Worm (Caenorhabditis elegans) whole organism, early embryonic: ENCODE results near the gene srj-13.

Experiments
- B0310.2 ChIP-seq: sonication (generic microtip); optimal IDR thresholded peaks from 2 replicates; lab custom pipeline; 2016; ENCODE audit warnings: mild to moderate bottlenecking, missing genetic modification characterization, missing compliant biosample characterization
- F13C5.2 ChIP-seq: sonication (generic microtip); optimal IDR thresholded peaks from 2 replicates; lab custom pipeline; 2017; ENCODE audit warnings: mild to moderate bottlenecking, missing genetic modification characterization, inconsistent platforms, missing compliant biosample characterization
- aly-1 ChIP-seq: sonication (generic microtip); optimal IDR thresholded peaks from 2 replicates; lab custom pipeline; 2016; ENCODE audit warnings: missing genetic modification characterization, missing compliant biosample characterization
- ama-1 ChIP-seq: fragments of 150-350 bp; optimal IDR thresholded peaks from 2 replicates; lab custom pipeline; 2014
- ceh-13 ChIP-seq: fragments of 200-800 bp; sonication (Bioruptor generic); optimal IDR thresholded peaks from 2 replicates; lab custom pipeline; 2018; ENCODE audit warnings: mild to moderate bottlenecking, missing genetic modification characterization, missing compliant biosample characterization
- ceh-36 ChIP-seq: sonication (generic microtip); optimal IDR thresholded peaks from 2 replicates; lab custom pipeline; 2016; ENCODE audit warnings: missing genetic modification characterization, inconsistent platforms, missing compliant biosample characterization
- ets-7 ChIP-seq: sonication (generic microtip); optimal IDR thresholded peaks from 2 replicates; lab custom pipeline; 2016; ENCODE audit warnings: missing genotype, missing genetic modification characterization, missing compliant biosample characterization
- flt-1 ChIP-seq: fragments of 200-800 bp; sonication (Bioruptor generic); IDR thresholded peaks from 2 replicates; pipeline ENCODE4 v1.3.6; 2022; ENCODE audit warnings: missing genetic modification characterization, missing compliant biosample characterization
- hmbx-1 ChIP-seq: sonication (generic microtip); optimal IDR thresholded peaks from 2 replicates; lab custom pipeline; 2016; ENCODE audit warnings: mild to moderate bottlenecking, missing genetic modification characterization, missing compliant biosample characterization
- hmg-4 ChIP-seq: fragments of 200-800 bp; sonication (Bioruptor generic); optimal IDR thresholded peaks from 2 replicates; lab custom pipeline; 2018; ENCODE audit warnings: mild to moderate bottlenecking, missing genetic modification characterization, missing compliant biosample characterization
- hnd-1 ChIP-seq: sonication (generic microtip); optimal IDR thresholded peaks from 2 replicates; lab custom pipeline; 2016; ENCODE audit warnings: missing genetic modification characterization, missing compliant biosample characterization
- pes-1 ChIP-seq: fragments of 200-800 bp; sonication (Bioruptor generic); IDR thresholded peaks from 2 replicates; pipeline ENCODE4 v1.3.6; 2022; ENCODE audit warnings: missing genetic modification reagents, missing genetic modification characterization, missing compliant biosample characterization
- scrt-1 ChIP-seq: fragments of 200-800 bp; sonication (Bioruptor generic); IDR thresholded peaks from 2 replicates; pipeline ENCODE4 v1.3.6; 2022; ENCODE audit warnings: missing genetic modification characterization, missing compliant biosample characterization
- sea-1 ChIP-seq: fragments of 200-800 bp; sonication (Bioruptor generic); conservative IDR thresholded peaks from 2 replicates; pipeline ENCODE4 v1.3.6; 2022; ENCODE audit warnings: missing genetic modification characterization, missing compliant biosample characterization
- tbx-11 ChIP-seq: fragments of 200-800 bp; sonication (Bioruptor generic); IDR thresholded peaks from 2 replicates; pipeline ENCODE4 v1.3.6; 2022; ENCODE audit warnings: missing genetic modification characterization, missing compliant biosample characterization
- tbx-37 ChIP-seq: fragments of 200-800 bp; sonication (Bioruptor generic); conservative IDR thresholded peaks from 2 replicates; pipeline ENCODE4 v1.3.6; 2022; ENCODE audit warnings: missing genetic modification reagents, missing genetic modification characterization, missing compliant biosample characterization
- tra-4 ChIP-seq: sonication (generic microtip); optimal IDR thresholded peaks from 2 replicates; lab custom pipeline; 2017; ENCODE audit warnings: missing genetic modification characterization, missing compliant biosample characterization

The srj-13 gene

DNA sequence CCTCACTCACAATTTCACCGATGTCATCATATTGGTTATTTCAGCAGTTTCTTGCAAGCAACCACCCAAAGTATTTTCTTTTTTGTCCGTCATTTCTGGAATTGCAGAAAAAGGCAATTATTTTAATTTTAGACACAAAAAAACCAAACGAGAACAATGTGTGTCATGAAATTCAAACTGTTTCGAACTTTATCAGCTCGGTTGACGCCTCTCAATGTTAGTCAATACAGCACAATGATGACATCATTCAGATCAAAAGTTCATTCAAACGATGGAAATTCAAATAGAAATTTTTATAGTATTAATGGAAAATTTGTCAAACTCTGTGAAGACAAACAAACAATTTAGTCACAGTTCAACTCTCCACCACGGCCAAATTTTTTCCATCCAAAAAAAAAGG lies 10.5 kb upstream of the srj-13 start, which contains the start of gene fbxa-105:
TSS of gene fbxa-105 (minus strand) at position 97 of the 400 bp plus-strand sequence.
- TF ChIP-seq scrt-1 (GFP tag; lab: Robert Waterston, UW) (no peak), sea-1 (GFP tag; lab: Robert Waterston, UW) (no peak), pes-1 (GFP tag; lab: Robert Waterston, UW) (no peak), B0310.2 (tag; lab: Kevin White, UChicago) (no peak), tbx-37 (no peak), aly-1 (tag; lab: Kevin White, UChicago) (no peak), tbx-11 (GFP tag; lab: Robert Waterston, UW) (no peak), hmg-4 (no peak), tra-4 (tag; lab: Kevin White, UChicago) (no peak), F13C5.2 (tag; lab: Kevin White, UChicago) (no peak), flt-1 (GFP tag; lab: Robert Waterston, UW) (no peak), ama-1 (no peak), hmbx-1 (tag; lab: Kevin White, UChicago) (no peak), ceh-36 (tag; lab: Kevin White, UChicago) (no peak), ceh-13 (no peak), ets-7 (tag; lab: Kevin White, UChicago) (no peak), hnd-1 (tag; lab: Kevin White, UChicago) (no peak)

DNA sequence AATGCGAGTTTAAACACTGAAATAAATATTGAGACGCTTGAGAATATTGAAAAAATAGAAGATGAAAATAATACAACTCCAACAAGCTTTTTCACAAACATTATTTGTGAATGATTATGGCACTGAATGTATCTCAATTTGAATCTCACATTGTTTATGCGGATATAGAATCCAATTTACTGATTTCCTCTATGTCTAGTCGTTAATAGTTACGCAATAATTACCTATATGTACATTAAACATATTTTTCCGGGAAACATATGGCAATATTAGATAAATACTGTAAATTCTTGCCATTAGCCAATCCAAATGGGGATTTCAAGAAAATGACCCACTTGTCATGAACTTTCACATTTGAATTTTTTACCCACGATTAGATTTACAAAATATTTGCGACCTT lies 7.1 kb upstream of the srj-13 start, which contains the start of gene srx-9:
TSS of gene srx-9 (minus strand) at position 101 of the 400 bp plus-strand sequence.
- TF ChIP-seq hmg-4: no peak

DNA sequence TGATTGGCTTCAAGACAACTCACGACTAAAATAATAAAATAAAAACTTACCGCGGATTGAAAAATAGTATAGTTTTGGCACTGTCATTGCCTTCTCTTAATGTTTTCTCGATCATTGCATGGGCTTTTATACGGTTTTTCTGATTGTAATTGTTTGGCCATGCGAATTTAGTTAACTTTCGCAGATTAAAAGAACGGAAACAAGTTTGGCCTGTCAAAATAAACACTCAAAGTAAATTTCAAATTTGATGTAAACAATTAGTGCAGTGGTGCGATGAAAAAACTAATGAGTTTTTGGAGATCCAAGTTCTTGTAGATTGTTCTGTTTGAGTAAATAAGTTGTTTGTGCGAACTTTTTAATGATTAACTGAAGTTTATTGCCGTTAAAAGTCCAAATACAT lies 3.3 kb upstream of the srj-13 start, which contains the start of gene gst-41:
TSS of gene gst-41 (minus strand) at position 101 of the 400 bp plus-strand sequence.
- TF ChIP-seq tbx-37 (no peak), hnd-1 (tag; lab: Kevin White, UChicago) (no peak), ets-7 (tag; lab: Kevin White, UChicago) (no peak), F13C5.2 (tag; lab: Kevin White, UChicago) (no peak), tbx-11 (GFP tag; lab: Robert Waterston, UW) (no peak), B0310.2 (tag; lab: Kevin White, UChicago) (no peak), flt-1 (GFP tag; lab: Robert Waterston, UW) (no peak), aly-1 (tag; lab: Kevin White, UChicago) (no peak), ama-1 (no peak)

DNA sequence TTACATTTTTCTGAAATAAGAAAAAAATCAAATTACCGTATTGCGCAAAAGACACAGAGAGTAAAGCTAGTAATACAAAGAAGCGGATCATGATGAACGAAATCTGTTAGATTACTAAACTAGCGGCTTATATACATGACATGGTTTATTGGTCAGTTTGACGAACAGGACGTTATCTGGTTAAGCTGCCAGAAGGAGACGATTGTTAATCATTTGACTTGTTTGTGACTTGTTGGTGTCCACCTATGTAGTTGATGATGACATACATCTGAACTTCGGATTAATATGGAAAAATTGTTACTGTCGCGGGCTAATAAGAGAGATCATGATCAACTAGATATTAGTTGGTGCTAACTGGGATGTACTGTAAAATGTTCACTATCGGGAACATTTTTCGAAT lies 2.4 kb upstream of the srj-13 start, which contains the start of gene cnc-9:
TSS of gene cnc-9 (minus strand) at position 101 of the 400 bp plus-strand sequence.
- TF ChIP-seq sea-1 (GFP tag; lab: Robert Waterston, UW) (no peak), F13C5.2 (tag; lab: Kevin White, UChicago) (no peak), ceh-13 (no peak), ceh-36 (tag; lab: Kevin White, UChicago) (no peak), tbx-37 (no peak), tbx-11 (GFP tag; lab: Robert Waterston, UW) (no peak), ets-7 (tag; lab: Kevin White, UChicago) (no peak), tra-4 (tag; lab: Kevin White, UChicago) (no peak), pes-1 (GFP tag; lab: Robert Waterston, UW) (no peak), B0310.2 (tag; lab: Kevin White, UChicago) (no peak), hmg-4 (no peak), hnd-1 (tag; lab: Kevin White, UChicago) (no peak), flt-1 (GFP tag; lab: Robert Waterston, UW) (no peak), hmbx-1 (tag; lab: Kevin White, UChicago) (no peak)

DNA sequence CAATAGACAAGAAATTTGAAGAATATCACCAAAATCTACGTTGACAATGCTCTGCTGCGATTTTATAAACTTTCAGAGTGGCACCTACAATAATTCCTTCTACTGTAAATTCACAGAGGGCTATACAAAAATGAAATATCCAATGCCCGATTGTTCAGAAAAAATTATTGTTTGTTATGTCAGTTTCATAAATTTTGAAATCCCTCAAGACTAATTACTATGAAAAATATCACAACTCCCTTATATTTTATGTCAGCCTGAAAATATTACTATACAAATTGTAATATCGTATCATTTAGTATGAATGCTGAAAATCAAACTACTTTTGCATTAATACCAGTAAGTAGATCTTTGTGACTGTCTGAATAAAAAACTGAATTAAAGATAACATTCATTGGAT lies 1.9 kb upstream of the srj-13 start, which contains the start of gene srx-60:
TSS of gene srx-60 (plus strand) at position 301 of the 400 bp plus-strand sequence.
- TF ChIP-seq B0310.2 (tag; lab: Kevin White, UChicago) (no peak), flt-1 (GFP tag; lab: Robert Waterston, UW) (no peak)

DNA sequence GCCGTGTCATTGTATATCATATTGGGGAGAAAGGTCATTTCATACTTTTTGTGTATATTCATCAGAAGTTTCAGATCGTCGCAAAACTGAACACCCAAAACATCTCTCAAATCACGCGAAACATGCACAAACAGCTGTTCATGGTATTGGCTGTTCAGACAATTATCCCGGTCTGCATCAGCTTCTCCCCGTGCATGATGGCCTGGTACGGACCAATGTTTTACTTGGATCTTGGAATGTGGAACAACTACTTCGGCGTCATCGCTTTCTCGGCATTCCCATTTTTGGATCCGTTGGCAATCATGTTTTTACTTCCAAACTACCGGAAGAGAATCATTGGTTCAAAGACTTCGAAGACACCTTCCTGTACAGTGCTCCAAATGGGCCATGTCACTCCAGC lies 1.0 kb downstream of the srj-13 start:
- no peak for TF ChIP-seq pes-1 (GFP tag; lab: Robert Waterston, UW)
- TF ChIP-seq ets-7 (tag; lab: Kevin White, UChicago): no peak
- TF ChIP-seq tbx-37: no peak
- TF ChIP-seq B0310.2 (tag; lab: Kevin White, UChicago): no peak
- no peak for TF ChIP-seq hnd-1 (tag; lab: Kevin White, UChicago)
- no peak for TF ChIP-seq hmg-4
- TF ChIP-seq flt-1 (GFP tag; lab: Robert Waterston, UW): no peak
- no peak for TF ChIP-seq aly-1 (tag; lab: Kevin White, UChicago)
- no peak for TF ChIP-seq sea-1 (GFP tag; lab: Robert Waterston, UW)
- TF ChIP-seq F13C5.2 (tag; lab: Kevin White, UChicago): no peak
- TF ChIP-seq ama-1: no peak
- no peak for TF ChIP-seq ceh-13
- no peak for TF ChIP-seq tbx-11 (GFP tag; lab: Robert Waterston, UW)

DNA sequence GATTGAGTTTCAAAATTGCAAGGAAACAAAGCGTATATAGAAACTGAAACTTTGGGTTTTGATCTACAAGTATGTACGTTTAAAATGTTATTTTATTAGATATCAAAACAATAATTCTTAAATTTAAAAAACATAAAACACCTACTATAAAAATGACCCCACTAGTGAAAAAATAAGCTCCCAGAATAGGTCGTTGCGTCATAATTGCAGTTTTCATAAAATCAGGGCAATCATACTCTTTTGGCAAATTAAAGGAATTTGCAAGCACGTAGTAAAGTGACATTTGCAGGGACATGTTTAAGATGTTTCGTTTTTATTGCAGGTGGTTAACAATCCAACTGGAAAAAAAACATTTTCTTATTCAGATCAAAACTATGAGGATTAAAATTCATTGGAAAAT lies 6.1 kb downstream of the srj-13 start, which contains the start of gene srt-6:
TSS of gene srt-6 (minus strand) at position 295 of the 400 bp plus-strand sequence.
- no peak for TF ChIP-seq scrt-1 (GFP tag; lab: Robert Waterston, UW)
- no peak for TF ChIP-seq B0310.2 (tag; lab: Kevin White, UChicago)
- TF ChIP-seq ceh-36 (tag; lab: Kevin White, UChicago): no peak
- TF ChIP-seq hmbx-1 (tag; lab: Kevin White, UChicago): no peak
- no peak for TF ChIP-seq pes-1 (GFP tag; lab: Robert Waterston, UW)
- TF ChIP-seq ceh-13: no peak
- TF ChIP-seq ama-1: no peak
- no peak for TF ChIP-seq hmg-4
- no peak for TF ChIP-seq tbx-37
- no peak for TF ChIP-seq flt-1 (GFP tag; lab: Robert Waterston, UW)
- TF ChIP-seq hnd-1 (tag; lab: Kevin White, UChicago): no peak
- no peak for TF ChIP-seq ets-7 (tag; lab: Kevin White, UChicago)
- no peak for TF ChIP-seq F13C5.2 (tag; lab: Kevin White, UChicago)
- no peak for TF ChIP-seq aly-1 (tag; lab: Kevin White, UChicago)
- TF ChIP-seq tbx-11 (GFP tag; lab: Robert Waterston, UW): no peak
- TF ChIP-seq sea-1 (GFP tag; lab: Robert Waterston, UW): no peak
- TF ChIP-seq tra-4 (tag; lab: Kevin White, UChicago): no peak
